Fruit fly (Drosophila melanogaster) whole organism, embryonic: ENCODE measurements around the gene CG13239.

Experiments used
- Adf1 ChIP-seq: fragments of 200-800 bp; sonication (Bioruptor generic); IDR thresholded peaks from 2 replicates; pipeline ENCODE4 v1.3.6; 2022; ENCODE audit warnings: missing biosample characterization, missing genetic modification characterization
- BtbVII ChIP-seq: fragments of 200-800 bp; sonication (Bioruptor generic); optimal IDR thresholded peaks from 3 replicates; lab custom pipeline; 2017; ENCODE audit warnings: missing biosample characterization, mild to moderate bottlenecking, missing genetic modification characterization
- CG10209 ChIP-seq: fragments of 200-800 bp; sonication (Bioruptor generic); optimal IDR thresholded peaks from 3 replicates; lab custom pipeline; 2017; ENCODE audit warnings: missing biosample characterization, mild to moderate bottlenecking, missing genetic modification characterization, missing genetic modification reagents
- CG10431 ChIP-seq: fragments of 200-800 bp; sonication (Bioruptor generic); optimal IDR thresholded peaks from 3 replicates; lab custom pipeline; 2018; ENCODE audit warnings: missing biosample characterization, mild to moderate bottlenecking, missing genetic modification characterization
- CG10979 ChIP-seq: fragments of 200-800 bp; sonication (Bioruptor generic); optimal IDR thresholded peaks from 2 replicates; lab custom pipeline; 2018; ENCODE audit warnings: missing biosample characterization, mild to moderate bottlenecking, missing genetic modification characterization, moderate library complexity
- CG12104 ChIP-seq: fragments of 200-800 bp; sonication (Bioruptor generic); optimal IDR thresholded peaks from 3 replicates; lab custom pipeline; 2016; ENCODE audit warnings: missing biosample characterization, missing genetic modification characterization
- CG15479 ChIP-seq: fragments of 200-800 bp; sonication (Bioruptor generic); optimal IDR thresholded peaks from 3 replicates; lab custom pipeline; 2019; ENCODE audit warnings: missing biosample characterization, mild to moderate bottlenecking, missing genetic modification characterization, moderate library complexity
- CG16813 ChIP-seq: fragments of 200-800 bp; sonication (Bioruptor generic); IDR thresholded peaks from 3 replicates; pipeline ENCODE4 v1.3.6; 2022; ENCODE audit warnings: missing biosample characterization, missing genetic modification characterization; ENCODE audit not compliant: partially characterized antibody
- CG17912 ChIP-seq: fragments of 200-800 bp; sonication (Bioruptor generic); optimal IDR thresholded peaks from 2 replicates; lab custom pipeline; 2018; ENCODE audit warnings: missing biosample characterization, mild to moderate bottlenecking, missing genetic modification characterization
- CG2875 ChIP-seq: fragments of 200-800 bp; sonication (Bioruptor generic); optimal IDR thresholded peaks from 2 replicates; lab custom pipeline; 2017; ENCODE audit warnings: missing biosample characterization, mild to moderate bottlenecking, missing genetic modification characterization, missing genetic modification reagents
- CG30431 ChIP-seq: fragments of 200-800 bp; sonication (Bioruptor generic); optimal IDR thresholded peaks from 2 replicates; lab custom pipeline; 2017; ENCODE audit warnings: missing biosample characterization, missing genetic modification characterization
- CG3065 ChIP-seq: fragments of 200-800 bp; sonication (Bioruptor generic); optimal IDR thresholded peaks from 2 replicates; lab custom pipeline; 2016; ENCODE audit warnings: missing biosample characterization, missing genetic modification characterization
- CG3847 ChIP-seq: fragments of 200-800 bp; sonication (Bioruptor generic); IDR thresholded peaks from 2 replicates; pipeline ENCODE4 v1.3.6; 2022; ENCODE audit warnings: missing biosample characterization, missing genetic modification characterization
- CG6689 ChIP-seq: fragments of 200-800 bp; sonication (Bioruptor generic); IDR thresholded peaks from 2 replicates; pipeline ENCODE4 v1.3.6; 2022; ENCODE audit warnings: missing biosample characterization, missing genetic modification characterization
- CG7372 ChIP-seq: fragments of 200-800 bp; sonication (Bioruptor generic); IDR thresholded peaks from 2 replicates; pipeline ENCODE4 v1.3.6; 2022; ENCODE audit warnings: missing biosample characterization, missing genetic modification characterization
- CG9817 ChIP-seq: fragments of 200-800 bp; sonication (Bioruptor generic); optimal IDR thresholded peaks from 2 replicates; lab custom pipeline; 2018; ENCODE audit warnings: missing biosample characterization, mild to moderate bottlenecking, missing genetic modification characterization, moderate library complexity
- CHES-1-like ChIP-seq: fragments of 200-800 bp; sonication (Bioruptor generic); optimal IDR thresholded peaks from 2 replicates; lab custom pipeline; 2016; ENCODE audit warnings: missing biosample characterization, missing genetic modification characterization
- Deaf1 ChIP-seq: fragments of 200-800 bp; optimal IDR thresholded peaks from 3 replicates; lab custom pipeline; 2019; ENCODE audit warnings: missing biosample characterization, mild to moderate bottlenecking, missing genetic modification characterization, moderate library complexity
- Doc3 ChIP-seq: fragments of 200-800 bp; sonication (Bioruptor generic); IDR thresholded peaks from 3 replicates; pipeline ENCODE4 v1.3.6; 2022; ENCODE audit warnings: missing biosample characterization, missing genetic modification characterization; ENCODE audit not compliant: partially characterized antibody
- Dref ChIP-seq: fragments of 200-800 bp; sonication (Bioruptor generic); IDR thresholded peaks from 2 replicates; pipeline ENCODE4 v1.3.6; 2022; ENCODE audit warnings: missing biosample characterization, missing genetic modification characterization
- E2f2 ChIP-seq: fragments of 200-800 bp; sonication (Bioruptor generic); IDR thresholded peaks from 2 replicates; pipeline ENCODE4 v1.3.6; 2022; ENCODE audit warnings: missing biosample characterization, missing genetic modification characterization
- Eip74EF ChIP-seq, 2 experiments: fragments of 200-800 bp in 1 of 2; fragments of >200 bp in 1 of 2; sonication (Bioruptor generic) in 1 of 2; optimal IDR thresholded peaks; 2 replicates each; lab custom pipeline; 2017 to 2019; ENCODE audit warnings: missing biosample characterization in 2 of 2, missing genetic modification characterization in 2 of 2, mild to moderate bottlenecking in 1 of 2, moderate library complexity in 1 of 2
- Lim3 ChIP-seq: fragments of 200-800 bp; sonication (Bioruptor generic); IDR thresholded peaks from 2 replicates; pipeline ENCODE4 v1.3.6; 2022; ENCODE audit warnings: missing biosample characterization, missing genetic modification characterization
- Side ChIP-seq: fragments of 200-800 bp; sonication (Bioruptor generic); optimal IDR thresholded peaks from 2 replicates; lab custom pipeline; 2016; ENCODE audit warnings: missing biosample characterization, missing genetic modification characterization
- Spps ChIP-seq: fragments of 200-800 bp; sonication (Bioruptor generic); optimal IDR thresholded peaks from 2 replicates; lab custom pipeline; 2018; ENCODE audit warnings: missing biosample characterization, mild to moderate bottlenecking, missing genetic modification characterization
- Trl ChIP-seq, 3 experiments: fragments of >200 bp in 2 of 3; fragments of 200-800 bp in 1 of 3; sonication (Bioruptor generic) in 1 of 3; optimal IDR thresholded peaks; 2 replicates in 1 of 3; 3 replicates in 2 of 3; lab custom pipeline; 2016 to 2017; ENCODE audit warnings: missing biosample characterization in 1 of 3, missing genetic modification characterization in 1 of 3
- amos ChIP-seq: fragments of 200-800 bp; sonication (Bioruptor generic); IDR thresholded peaks from 2 replicates; pipeline ENCODE4 v1.3.6; 2022; ENCODE audit warnings: missing biosample characterization, missing genetic modification characterization; ENCODE audit not compliant: partially characterized antibody
- bsh ChIP-seq, 2 experiments: fragments of 200-800 bp; sonication (Bioruptor generic); optimal IDR thresholded peaks; 2 replicates each; lab custom pipeline; 2017 to 2018; ENCODE audit warnings: mild to moderate bottlenecking in 2 of 2, missing biosample characterization in 2 of 2, missing genetic modification characterization in 2 of 2, moderate library complexity in 1 of 2
- cg ChIP-seq: fragments of 200-800 bp; sonication (Bioruptor generic); optimal IDR thresholded peaks from 3 replicates; lab custom pipeline; 2019; ENCODE audit warnings: missing biosample characterization, mild to moderate bottlenecking, missing genetic modification characterization, moderate library complexity
- chinmo ChIP-seq: fragments of 200-800 bp; sonication (Bioruptor generic); IDR thresholded peaks from 4 replicates; pipeline ENCODE4 v1.3.6; 2022; ENCODE audit warnings: missing biosample characterization, missing genetic modification characterization; ENCODE audit not compliant: partially characterized antibody
- corto ChIP-seq: fragments of 200-800 bp; sonication (Bioruptor generic); optimal IDR thresholded peaks from 2 replicates; lab custom pipeline; 2016; ENCODE audit warnings: missing biosample characterization, mild to moderate bottlenecking, missing genetic modification characterization, moderate library complexity
- crol ChIP-seq: fragments of 200-800 bp; sonication (Bioruptor generic); IDR thresholded peaks from 2 replicates; pipeline ENCODE4 v1.3.6; 2022; ENCODE audit warnings: missing biosample characterization, missing genetic modification characterization
- dmrt11E ChIP-seq: fragments of 200-800 bp; sonication (Bioruptor generic); optimal IDR thresholded peaks from 3 replicates; lab custom pipeline; 2018; ENCODE audit warnings: missing biosample characterization, mild to moderate bottlenecking, missing genetic modification characterization, moderate library complexity
- h ChIP-seq: fragments of >200 bp; optimal IDR thresholded peaks from 2 replicates; lab custom pipeline; 2017
- insv ChIP-seq, 2 experiments: fragments of 200-800 bp; sonication (Bioruptor generic); optimal IDR thresholded peaks; 3 replicates each; lab custom pipeline; 2016 to 2018; ENCODE audit warnings: missing biosample characterization in 2 of 2, missing genetic modification characterization in 2 of 2
- lbe ChIP-seq: fragments of 200-800 bp; sonication (Bioruptor generic); optimal IDR thresholded peaks from 2 replicates; lab custom pipeline; 2016; ENCODE audit warnings: missing biosample characterization, mild to moderate bottlenecking, missing genetic modification characterization
- mld ChIP-seq: fragments of 200-800 bp; sonication (Bioruptor generic); IDR thresholded peaks from 3 replicates; pipeline ENCODE4 v1.3.6; 2022; ENCODE audit warnings: missing biosample characterization, missing genetic modification characterization; ENCODE audit not compliant: partially characterized antibody
- nerfin-1 ChIP-seq: fragments of 200-800 bp; sonication (Bioruptor generic); optimal IDR thresholded peaks from 3 replicates; lab custom pipeline; 2019; ENCODE audit warnings: missing biosample characterization, mild to moderate bottlenecking, missing genetic modification characterization, moderate library complexity
- nom ChIP-seq: fragments of 200-800 bp; sonication (Bioruptor generic); optimal IDR thresholded peaks from 2 replicates; lab custom pipeline; 2017; ENCODE audit warnings: missing biosample characterization, missing genetic modification characterization, mild to moderate bottlenecking, moderate library complexity, missing genetic modification reagents
- onecut ChIP-seq: fragments of 200-800 bp; sonication (Bioruptor generic); IDR thresholded peaks from 2 replicates; pipeline ENCODE4 v1.3.6; 2022; ENCODE audit warnings: missing biosample characterization, missing genetic modification characterization
- pb ChIP-seq: fragments of 200-800 bp; sonication (Bioruptor generic); optimal IDR thresholded peaks from 3 replicates; lab custom pipeline; 2016; ENCODE audit warnings: missing biosample characterization, missing genetic modification characterization
- peb ChIP-seq: fragments of 200-800 bp; sonication (Bioruptor generic); IDR thresholded peaks from 2 replicates; pipeline ENCODE4 v1.3.6; 2022; ENCODE audit warnings: missing biosample characterization, missing genetic modification characterization
- pros ChIP-seq: fragments of 200-800 bp; sonication (Bioruptor generic); optimal IDR thresholded peaks from 3 replicates; lab custom pipeline; 2019; ENCODE audit warnings: missing biosample characterization, mild to moderate bottlenecking, missing genetic modification characterization, moderate library complexity
- sens ChIP-seq: fragments of 200-800 bp; sonication (Bioruptor generic); peaks from one replicate; lab custom pipeline; 2016; ENCODE audit warnings: missing biosample characterization, missing genetic modification characterization
- slp2 ChIP-seq: fragments of 200-800 bp; sonication (Bioruptor generic); optimal IDR thresholded peaks from 2 replicates; lab custom pipeline; 2016; ENCODE audit warnings: missing biosample characterization, missing genetic modification characterization
- trh ChIP-seq: fragments of 200-800 bp; sonication (Bioruptor generic); optimal IDR thresholded peaks from 2 replicates; lab custom pipeline; 2016; ENCODE audit warnings: missing biosample characterization, missing genetic modification characterization
- z ChIP-seq: fragments of 200-800 bp; sonication (Bioruptor generic); IDR thresholded peaks from 3 replicates; pipeline ENCODE4 v1.3.6; 2022; ENCODE audit warnings: missing biosample characterization, missing genetic modification characterization
- zfh1 ChIP-seq: fragments of 200-800 bp; sonication (Bioruptor generic); IDR thresholded peaks from 3 replicates; pipeline ENCODE4 v1.3.6; 2022; ENCODE audit warnings: missing biosample characterization, missing genetic modification characterization

The CG13239 gene

DNA sequence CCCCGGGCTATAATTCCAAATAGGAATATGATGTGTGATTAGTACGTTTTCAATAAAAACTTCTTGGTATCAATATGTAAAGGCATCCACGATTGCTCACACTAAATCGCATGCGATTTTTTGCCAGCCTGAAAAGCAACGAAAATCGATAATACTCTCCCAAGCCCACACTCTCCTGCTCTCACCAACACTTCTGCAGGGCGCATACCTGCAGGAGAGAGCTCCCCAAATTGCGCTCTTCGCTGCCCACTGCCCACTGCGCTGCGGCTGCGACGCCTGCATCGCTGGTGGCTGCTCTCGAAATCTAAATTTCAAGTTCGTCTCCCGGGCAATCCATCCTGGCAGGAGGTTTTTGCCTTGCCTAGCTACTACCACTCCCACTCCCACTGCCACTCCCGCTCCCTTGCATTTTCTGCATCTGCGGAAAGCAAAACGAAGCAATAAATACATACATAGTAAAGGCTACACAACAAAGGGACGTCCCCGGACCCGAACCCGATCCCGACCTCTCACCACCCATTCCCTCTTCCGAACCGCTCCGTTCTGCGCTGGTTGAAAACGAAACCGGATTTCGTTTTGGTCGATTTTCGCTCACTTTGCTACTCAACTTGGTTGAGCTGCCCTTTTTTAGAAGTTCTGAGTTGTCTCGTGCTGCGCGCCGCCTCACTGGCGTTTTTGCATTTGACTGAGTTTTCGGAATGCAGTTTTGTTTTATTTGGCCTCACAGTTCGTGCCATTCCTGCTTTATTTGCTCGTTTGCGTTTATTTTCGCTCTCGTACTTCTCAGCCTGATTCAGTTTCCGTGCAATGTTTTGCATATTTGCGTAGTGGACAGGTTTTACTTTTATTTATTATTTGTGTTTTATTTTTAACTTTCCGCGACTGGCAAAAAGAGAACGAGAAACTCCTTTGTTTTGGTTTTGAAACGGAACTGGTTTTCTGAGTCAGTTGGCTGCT lies 9.1 kb upstream of the CG13239 start:
- TF ChIP-seq Deaf1 (peak; percentile 58), CG15479 (GFP tag; lab: Kevin White, UChicago) (no peak), slp2 (no peak), lbe (GFP tag; lab: Kevin White, UChicago) (peak; percentile 29), CG7372 (GFP tag; lab: Robert Waterston, UW) (no peak), CG30431 (no peak), dmrt11E (tag; lab: Kevin White, UChicago) (no peak), bsh (GFP tag; optimal IDR thresholded peaks at IDR 0.05; lab: Kevin White, UChicago) (peak in 1 of 2 experiments; percentile 93), BtbVII (GFP tag; lab: Kevin White, UChicago) (no peak), peb (GFP tag; lab: Robert Waterston, UW) (no peak), Lim3 (GFP tag; lab: Robert Waterston, UW) (no peak), cg (GFP tag; lab: Kevin White, UChicago) (peak; percentile 35), CG12104 (no peak), h (lab: Kevin White, UChicago) (no peak), Eip74EF (GFP tag; optimal IDR thresholded peaks at IDR 0.05; lab: Kevin White, UChicago) (no peak), CG17912 (no peak), amos (no peak), Adf1 (GFP tag; lab: Robert Waterston, UW) (peak; percentile 77), CG3065 (GFP tag; lab: Kevin White, UChicago) (no peak), CG10209 (GFP tag; lab: Kevin White, UChicago) (no peak), corto (GFP tag; lab: Kevin White, UChicago) (peak; percentile 41), z (GFP tag; lab: Robert Waterston, UW) (peak; percentile 74), Trl (optimal IDR thresholded peaks at IDR 0.05; lab: Kevin White, UChicago) (peak; percentile 53 to 73), Trl (GFP tag; optimal IDR thresholded peaks at IDR 0.05; lab: Kevin White, UChicago) (no peak), CG6689 (GFP tag; lab: Robert Waterston, UW) (no peak), crol (GFP tag; lab: Robert Waterston, UW) (peak; percentile 20; the same call in 1 of the 2 replicates), CG2875 (GFP tag; lab: Kevin White, UChicago) (no peak), pb (no peak), CG10979 (tag; lab: Kevin White, UChicago) (no peak), insv (GFP tag; optimal IDR thresholded peaks at IDR 0.05; lab: Kevin White, UChicago) (no peak), Side (GFP tag; lab: Kevin White, UChicago) (no peak), Spps (tag; lab: Kevin White, UChicago) (no peak), onecut (GFP tag; lab: Robert Waterston, UW) (peak; percentile 98), mld (GFP tag; lab: Robert Waterston, UW) (no peak), Doc3 (0 out of 3 replicates have a peak, but pooled peaks have one; percentile 18), chinmo (GFP tag; lab: Robert Waterston, UW) (0 out of 4 replicates have a peak, but pooled peaks have one; percentile 29), sens (peak; percentile 61), CHES-1-like (GFP tag; lab: Kevin White, UChicago) (no peak), E2f2 (no peak), nom (GFP tag; lab: Kevin White, UChicago) (peak; percentile 98), CG16813 (GFP tag; lab: Robert Waterston, UW) (no peak), Dref (no peak), trh (GFP tag; lab: Kevin White, UChicago) (no peak), pros (GFP tag; lab: Kevin White, UChicago) (peak; percentile 33), CG3847 (GFP tag; lab: Robert Waterston, UW) (no peak), CG9817 (tag; lab: Kevin White, UChicago) (no peak), zfh1 (GFP tag; lab: Robert Waterston, UW) (no peak), nerfin-1 (peak; percentile 26), CG10431 (no peak)
